Worm (Caenorhabditis elegans) whole organism, L4 larva: ENCODE results near the gene lron-1.

Experiments
- F10B5.3 ChIP-seq: sonication (generic microtip); optimal IDR thresholded peaks from 2 replicates; lab custom pipeline; 2016; ENCODE audit warnings: mild to moderate bottlenecking, missing genetic modification characterization, missing compliant biosample characterization
- F44E2.7 ChIP-seq: fragments of 200-800 bp; sonication (Bioruptor generic); IDR thresholded peaks from 2 replicates; pipeline ENCODE4 v2.1.2; 2022; ENCODE audit warnings: missing genetic modification characterization, missing compliant biosample characterization
- R02D3.7 ChIP-seq: fragments of 150-350 bp; sonication (generic microtip); optimal IDR thresholded peaks from 3 replicates; lab custom pipeline; 2014; ENCODE audit warnings: missing biosample characterization, missing genetic modification characterization
- Y5F2A.4 ChIP-seq: fragments of 200-800 bp; sonication (Bioruptor generic); optimal IDR thresholded peaks from 2 replicates; lab custom pipeline; 2018; ENCODE audit warnings: mild to moderate bottlenecking, missing genetic modification characterization, missing compliant biosample characterization
- Y75B8A.6 ChIP-seq: fragments of 200-800 bp; sonication (Bioruptor generic); IDR thresholded peaks from 2 replicates; pipeline ENCODE4 v1.3.6; 2022; ENCODE audit warnings: missing genetic modification reagents, missing genetic modification characterization, missing compliant biosample characterization
- ZK546.5 ChIP-seq, 2 experiments: sonication (generic microtip); optimal IDR thresholded peaks; 2 replicates each; lab custom pipeline; 2017; ENCODE audit warnings: missing biosample characterization in 2 of 2, missing genetic modification characterization in 2 of 2
- arid-1 ChIP-seq: fragments of 200-800 bp; sonication (Bioruptor generic); conservative IDR thresholded peaks from 2 replicates; pipeline ENCODE4 v1.3.6; 2022; ENCODE audit warnings: missing genetic modification reagents, missing genetic modification characterization, missing compliant biosample characterization
- ceh-28 ChIP-seq: fragments of 150-350 bp; optimal IDR thresholded peaks from 2 replicates; lab custom pipeline; 2014; ENCODE audit warnings: missing biosample characterization, missing genetic modification reagents, missing genetic modification characterization
- cey-2 ChIP-seq: sonication (generic microtip); optimal IDR thresholded peaks from 3 replicates; lab custom pipeline; 2017; ENCODE audit warnings: missing genetic modification characterization, mild to moderate bottlenecking, missing compliant biosample characterization, antibody characterized with exemption, borderline replicate concordance; ENCODE audit not compliant: insufficient read depth
- daf-12 ChIP-seq: fragments of 150-350 bp; optimal IDR thresholded peaks from 2 replicates; lab custom pipeline; 2014; ENCODE audit warnings: missing biosample characterization, missing genetic modification reagents, missing genetic modification characterization
- daf-19 ChIP-seq: fragments of 200-800 bp; sonication (Bioruptor generic); conservative IDR thresholded peaks from 2 replicates; pipeline ENCODE4 v1.3.6; 2022; ENCODE audit warnings: missing genetic modification characterization, missing compliant biosample characterization
- duxl-1 ChIP-seq: sonication (generic microtip); optimal IDR thresholded peaks from 2 replicates; lab custom pipeline; 2016; ENCODE audit warnings: mild to moderate bottlenecking, missing genetic modification characterization, moderate library complexity, missing compliant biosample characterization; ENCODE audit not compliant: poor library complexity
- egl-27 ChIP-seq: sonication (generic microtip); optimal IDR thresholded peaks from 3 replicates; lab custom pipeline; 2017; ENCODE audit warnings: missing biosample characterization, missing genetic modification reagents, missing genetic modification characterization
- egl-43 ChIP-seq: fragments of 200-800 bp; sonication (Bioruptor generic); IDR thresholded peaks from 2 replicates; pipeline ENCODE4 v1.3.6; 2022; ENCODE audit warnings: missing genetic modification reagents, missing genetic modification characterization, missing compliant biosample characterization
- gei-8 ChIP-seq: fragments of 200-800 bp; sonication (Bioruptor generic); optimal IDR thresholded peaks from 2 replicates; lab custom pipeline; 2018; ENCODE audit warnings: mild to moderate bottlenecking, missing genetic modification characterization, missing compliant biosample characterization
- hlh-11 ChIP-seq: fragments of 200-800 bp; sonication (Bioruptor generic); optimal IDR thresholded peaks from 2 replicates; lab custom pipeline; 2018; ENCODE audit warnings: mild to moderate bottlenecking, missing genetic modification characterization, missing compliant biosample characterization
- hlh-30 ChIP-seq: sonication (generic microtip); optimal IDR thresholded peaks from 2 replicates; lab custom pipeline; 2017; ENCODE audit warnings: antibody characterized with exemption, mild to moderate bottlenecking, missing genetic modification characterization, missing compliant biosample characterization; ENCODE audit not compliant: insufficient read depth
- hmg-1.1 ChIP-seq: fragments of 200-800 bp; sonication (Bioruptor generic); IDR thresholded peaks from 2 replicates; pipeline ENCODE4 v1.3.6; 2022; ENCODE audit warnings: missing genetic modification reagents, missing genetic modification characterization, missing compliant biosample characterization
- lin-38 ChIP-seq: fragments of 200-800 bp; sonication (Bioruptor generic); IDR thresholded peaks from 2 replicates; pipeline ENCODE4 v1.3.6; 2022; ENCODE audit warnings: missing genetic modification reagents, missing genetic modification characterization, missing compliant biosample characterization
- lir-3 ChIP-seq: sonication (generic microtip); optimal IDR thresholded peaks from 2 replicates; lab custom pipeline; 2016; ENCODE audit warnings: mild to moderate bottlenecking, missing genetic modification characterization, missing compliant biosample characterization
- lsy-2 ChIP-seq, 2 experiments: fragments of 150-350 bp in 1 of 2; sonication (generic microtip) in 1 of 2; optimal IDR thresholded peaks; 2 replicates each; lab custom pipeline; 2014 to 2017; ENCODE audit warnings: missing biosample characterization in 2 of 2, missing genetic modification characterization in 2 of 2
- madf-9 ChIP-seq: fragments of 200-800 bp; sonication (Bioruptor generic); conservative IDR thresholded peaks from 2 replicates; pipeline ENCODE4 v1.3.6; 2022; ENCODE audit warnings: missing genetic modification reagents, missing genetic modification characterization, missing compliant biosample characterization
- mdl-1 ChIP-seq, 2 experiments: fragments of 150-350 bp in 1 of 2; sonication (generic microtip) in 1 of 2; optimal IDR thresholded peaks; 2 replicates each; lab custom pipeline; 2014 to 2017; ENCODE audit warnings: missing biosample characterization in 2 of 2, missing genetic modification characterization in 2 of 2
- mdt-29 ChIP-seq: fragments of 200-800 bp; sonication (Bioruptor generic); IDR thresholded peaks from 2 replicates; pipeline ENCODE4 v1.3.6; 2022; ENCODE audit warnings: missing genetic modification reagents, missing genetic modification characterization, missing compliant biosample characterization
- mep-1 ChIP-seq: fragments of 150-350 bp; sonication (generic microtip); optimal IDR thresholded peaks from 3 replicates; lab custom pipeline; 2014; ENCODE audit warnings: missing biosample characterization, missing genetic modification characterization
- mxl-2 ChIP-seq: fragments of 200-800 bp; sonication (Bioruptor generic); conservative IDR thresholded peaks from 2 replicates; pipeline ENCODE4 v1.3.6; 2022; ENCODE audit warnings: missing genetic modification reagents, missing genetic modification characterization, missing compliant biosample characterization
- mxl-3 ChIP-seq: fragments of 200-800 bp; sonication (Bioruptor generic); optimal IDR thresholded peaks from 2 replicates; lab custom pipeline; 2018; ENCODE audit warnings: mild to moderate bottlenecking, missing genetic modification characterization, missing compliant biosample characterization
- nhr-10 ChIP-seq: fragments of 150-350 bp; optimal IDR thresholded peaks from 2 replicates; lab custom pipeline; 2014; ENCODE audit warnings: missing biosample characterization, missing genetic modification characterization
- nhr-11 ChIP-seq: fragments of 150-350 bp; optimal IDR thresholded peaks from 2 replicates; lab custom pipeline; 2014; ENCODE audit warnings: missing biosample characterization, missing genetic modification characterization
- nhr-111 ChIP-seq: fragments of 200-800 bp; sonication (Bioruptor generic); optimal IDR thresholded peaks from 2 replicates; lab custom pipeline; 2018; ENCODE audit warnings: mild to moderate bottlenecking, missing genetic modification characterization, missing compliant biosample characterization
- nhr-237 ChIP-seq: sonication (generic microtip); optimal IDR thresholded peaks from 2 replicates; lab custom pipeline; 2017; ENCODE audit warnings: missing biosample characterization, missing genetic modification characterization
- nhr-28 ChIP-seq: fragments of 150-350 bp; optimal IDR thresholded peaks from 2 replicates; lab custom pipeline; 2014; ENCODE audit warnings: missing biosample characterization, missing genetic modification characterization
- nhr-42 ChIP-seq: fragments of 200-800 bp; sonication (Bioruptor generic); IDR thresholded peaks from 2 replicates; pipeline ENCODE4 v1.3.6; 2022; ENCODE audit warnings: missing genetic modification characterization, missing compliant biosample characterization
- nhr-48 ChIP-seq: sonication (generic microtip); optimal IDR thresholded peaks from 2 replicates; lab custom pipeline; 2016; ENCODE audit warnings: mild to moderate bottlenecking, missing genetic modification characterization, missing compliant biosample characterization
- nhr-6 ChIP-seq: fragments of 150-350 bp; optimal IDR thresholded peaks from 2 replicates; lab custom pipeline; 2014; ENCODE audit warnings: missing biosample characterization, missing genetic modification characterization
- nhr-76 ChIP-seq: fragments of 150-350 bp; optimal IDR thresholded peaks from 2 replicates; lab custom pipeline; 2014; ENCODE audit warnings: missing biosample characterization, missing genetic modification characterization
- pha-4 ChIP-seq, 2 experiments: fragments of 150-350 bp in 1 of 2; fragments of 200-800 bp in 1 of 2; sonication (Bioruptor generic) in 1 of 2; IDR thresholded peaks in 1 of 2; optimal IDR thresholded peaks in 1 of 2; 2 replicates each; pipeline versions ENCODE4 v1.3.6 to Lab custom; 2014 to 2022; ENCODE audit warnings: missing genetic modification characterization in 2 of 2, missing genetic modification reagents in 2 of 2, missing biosample characterization in 1 of 2, missing compliant biosample characterization in 1 of 2
- php-3 ChIP-seq: fragments of 200-800 bp; sonication (Bioruptor generic); IDR thresholded peaks from 2 replicates; pipeline ENCODE4 v1.3.6; 2022; ENCODE audit warnings: missing genetic modification reagents, missing genetic modification characterization, missing compliant biosample characterization
- pqm-1 ChIP-seq: sonication (generic microtip); optimal IDR thresholded peaks from 2 replicates; lab custom pipeline; 2017; ENCODE audit warnings: missing biosample characterization, missing genetic modification characterization
- saeg-2 ChIP-seq: fragments of 200-800 bp; sonication (Bioruptor generic); IDR thresholded peaks from 2 replicates; pipeline ENCODE4 v1.3.6; 2022; ENCODE audit warnings: missing genetic modification reagents, missing genetic modification characterization, missing compliant biosample characterization
- set-16 ChIP-seq: fragments of 200-800 bp; sonication (Bioruptor generic); IDR thresholded peaks from 2 replicates; pipeline ENCODE4 v1.3.6; 2022; ENCODE audit warnings: missing genetic modification reagents, missing genetic modification characterization, missing compliant biosample characterization
- snpc-1.2 ChIP-seq: fragments of 200-800 bp; sonication (Bioruptor generic); IDR thresholded peaks from 2 replicates; pipeline ENCODE4 v1.3.6; 2022; ENCODE audit warnings: missing genetic modification reagents, missing genetic modification characterization, missing compliant biosample characterization
- spr-1 ChIP-seq: sonication (generic microtip); optimal IDR thresholded peaks from 2 replicates; lab custom pipeline; 2016; ENCODE audit warnings: mild to moderate bottlenecking, missing genetic modification characterization, missing compliant biosample characterization
- spr-3 ChIP-seq: fragments of 200-800 bp; sonication (Bioruptor generic); optimal IDR thresholded peaks from 2 replicates; lab custom pipeline; 2018; ENCODE audit warnings: mild to moderate bottlenecking, missing genetic modification characterization, missing compliant biosample characterization
- tra-1 ChIP-seq: fragments of 200-800 bp; sonication (Bioruptor generic); IDR thresholded peaks from 2 replicates; pipeline ENCODE4 v1.3.6; 2022; ENCODE audit warnings: missing genetic modification reagents, missing genetic modification characterization, missing compliant biosample characterization
- unc-39 ChIP-seq: sonication (generic microtip); optimal IDR thresholded peaks from 2 replicates; lab custom pipeline; 2017; ENCODE audit warnings: missing biosample characterization, missing genetic modification characterization
- unc-62 ChIP-seq, 3 experiments: fragments of 150-350 bp in 1 of 3; sonication (generic microtip); optimal IDR thresholded peaks in 2 of 3; peaks in 1 of 3; 1 replicate in 1 of 3; 2 replicates in 2 of 3; lab custom pipeline; 2014 to 2017; ENCODE audit warnings: missing biosample characterization in 3 of 3, missing genetic modification characterization in 3 of 3, missing genetic modification reagents in 3 of 3, missing genotype in 1 of 3
- zag-1 ChIP-seq: fragments of 150-350 bp; optimal IDR thresholded peaks from 2 replicates; lab custom pipeline; 2014; ENCODE audit warnings: missing biosample characterization, missing genetic modification characterization
- zfp-2 ChIP-seq: sonication (generic microtip); optimal IDR thresholded peaks from 2 replicates; lab custom pipeline; 2016; ENCODE audit warnings: mild to moderate bottlenecking, missing genetic modification characterization, missing compliant biosample characterization
- zip-2 ChIP-seq: fragments of 150-350 bp; optimal IDR thresholded peaks from 2 replicates; lab custom pipeline; 2014; ENCODE audit warnings: missing biosample characterization, missing genetic modification characterization

lron-1 gene

DNA sequence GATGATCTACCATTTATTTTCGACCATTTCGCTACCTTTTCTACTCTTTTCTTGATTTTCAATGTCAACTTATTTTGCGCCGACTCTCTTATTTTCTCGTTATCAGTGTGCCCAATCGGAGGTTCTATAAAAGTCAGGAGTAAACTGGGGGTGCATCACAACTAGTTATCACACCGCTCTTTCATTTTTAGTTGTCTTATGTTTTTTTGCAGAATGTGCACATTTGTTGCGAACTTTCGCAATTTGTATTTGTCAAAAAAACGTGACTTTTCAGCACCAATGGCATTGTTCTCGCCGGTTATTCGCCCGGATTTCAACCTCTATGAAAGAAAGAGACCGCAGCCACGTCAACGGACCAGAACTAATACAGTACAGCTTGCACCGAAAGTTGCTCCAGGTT, 34.9 kb upstream of the lron-1 start (continued):
- no peak for TF ChIP-seq set-16 (GFP tag; lab: Robert Waterston, UW)
- TF ChIP-seq cey-2 (tag; lab: Kevin White, UChicago): no peak
- TF ChIP-seq Y5F2A.4 (GFP tag; lab: Kevin White, UChicago): no peak
- TF ChIP-seq zag-1 (tag; lab: Kevin White, UChicago): no peak
- no peak for TF ChIP-seq nhr-111
- TF ChIP-seq pha-4 (GFP tag; IDR thresholded peaks at IDR 0.05; lab: Robert Waterston, UW): no peak
- TF ChIP-seq pha-4 (tag; optimal IDR thresholded peaks at IDR 0.05; lab: Kevin White, UChicago): no peak
- TF ChIP-seq mxl-2 (GFP tag; lab: Robert Waterston, UW): no peak
- no peak for TF ChIP-seq nhr-42
- TF ChIP-seq zfp-2 (tag; lab: Kevin White, UChicago): no peak
- TF ChIP-seq mdt-29 (GFP tag; lab: Robert Waterston, UW): no peak
- no peak for TF ChIP-seq saeg-2 (GFP tag; lab: Robert Waterston, UW)
- TF ChIP-seq snpc-1.2: no peak
- peak; percentile 38 for TF ChIP-seq pqm-1 (tag; lab: Kevin White, UChicago)
- no peak for TF ChIP-seq nhr-10 (tag; lab: Kevin White, UChicago)
- TF ChIP-seq nhr-76 (tag; lab: Kevin White, UChicago): no peak
- TF ChIP-seq lir-3 (tag; lab: Kevin White, UChicago): no peak
- no peak for TF ChIP-seq ceh-28
- peak; percentile 82 for TF ChIP-seq nhr-28
- no peak for TF ChIP-seq F10B5.3 (tag; lab: Kevin White, UChicago)
- TF ChIP-seq nhr-48: no peak
- TF ChIP-seq tra-1 (GFP tag; lab: Robert Waterston, UW): no peak
- no peak for TF ChIP-seq egl-43
- TF ChIP-seq spr-3 (GFP tag; lab: Kevin White, UChicago): no peak
- no peak for TF ChIP-seq egl-27 (tag; lab: Kevin White, UChicago)
- TF ChIP-seq nhr-11: no peak
- no peak for TF ChIP-seq daf-19 (GFP tag; lab: Robert Waterston, UW)
- no peak for TF ChIP-seq arid-1 (GFP tag; lab: Robert Waterston, UW)
- no peak for TF ChIP-seq gei-8
- no peak for TF ChIP-seq lin-38 (GFP tag; lab: Robert Waterston, UW)
- TF ChIP-seq hmg-1.1: no peak
- TF ChIP-seq php-3: peak; percentile 41; the same call in 1 of the 2 replicates
- TF ChIP-seq F44E2.7: no peak
- no peak for TF ChIP-seq spr-1 (tag; lab: Kevin White, UChicago)
- no peak for TF ChIP-seq nhr-6
- TF ChIP-seq unc-39 (tag; lab: Kevin White, UChicago): no peak
- TF ChIP-seq duxl-1 (tag; lab: Kevin White, UChicago): no peak
- TF ChIP-seq lsy-2 (tag; optimal IDR thresholded peaks at IDR 0.05; lab: Kevin White, UChicago): no peak
- TF ChIP-seq zip-2 (tag; lab: Kevin White, UChicago): no peak
- TF ChIP-seq mep-1: no peak
- peak; percentile 61 for TF ChIP-seq hlh-11 (tag; lab: Kevin White, UChicago)
- TF ChIP-seq ZK546.5 (tag; optimal IDR thresholded peaks at IDR 0.05; lab: Kevin White, UChicago): no peak
- peak in 1 of 2 experiments; percentile 44 for TF ChIP-seq mdl-1 (tag; optimal IDR thresholded peaks at IDR 0.05; lab: Kevin White, UChicago)
- no peak for TF ChIP-seq R02D3.7
- no peak for TF ChIP-seq madf-9 (GFP tag; lab: Robert Waterston, UW)
- no peak for TF ChIP-seq unc-62 (GFP tag; optimal IDR thresholded peaks at IDR 0.05 in 1 of 2; lab: Kevin White, UChicago)
- no peak for TF ChIP-seq unc-62 (tag; optimal IDR thresholded peaks at IDR 0.05; lab: Kevin White, UChicago)
- TF ChIP-seq daf-12: no peak
- TF ChIP-seq mxl-3 (GFP tag; lab: Kevin White, UChicago): no peak
- TF ChIP-seq hlh-30: peak; percentile 39
- no peak for TF ChIP-seq nhr-237 (tag; lab: Kevin White, UChicago)
- no peak for TF ChIP-seq Y75B8A.6 (GFP tag; lab: Robert Waterston, UW)
